Fruit fly (Drosophila melanogaster): ENCODE data around the gene oaf.

oaf gene

DNA sequence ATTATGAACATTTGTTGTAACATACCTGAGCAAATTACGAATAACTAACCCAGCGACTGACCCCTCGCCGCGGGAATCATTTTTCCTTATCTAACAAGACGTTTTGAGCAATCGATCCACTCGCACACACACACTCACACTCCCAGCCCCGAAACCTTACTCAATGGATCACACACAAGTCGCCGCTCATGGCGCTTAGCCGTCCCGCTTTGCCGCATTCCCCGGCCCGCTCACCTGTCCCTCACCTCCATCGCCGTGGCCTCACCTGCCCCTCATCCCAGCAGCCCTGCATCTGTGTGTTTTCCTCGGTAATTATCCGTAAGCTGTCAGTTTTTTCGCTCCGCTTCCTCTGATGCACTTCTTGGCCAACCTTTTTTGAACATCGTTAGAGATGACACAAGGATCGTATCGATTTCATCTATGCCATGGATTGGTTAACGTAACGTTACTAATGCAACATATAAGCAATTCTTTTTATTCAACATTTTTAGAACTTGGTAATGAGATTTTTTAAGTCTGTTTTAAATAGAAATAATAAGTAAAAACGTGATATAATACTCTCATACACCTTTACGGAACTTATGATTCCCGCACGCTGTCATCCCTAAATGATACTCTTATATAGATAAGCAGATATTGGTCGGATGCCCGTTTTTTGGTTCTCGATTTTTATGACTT lies 31.3 kb upstream of the oaf start (continued):
- TF ChIP-seq CG3065 (GFP tag; optimal IDR thresholded peaks at IDR 0.05) (no peak), fd64A (GFP tag; optimal IDR thresholded peaks at IDR 0.05) (no peak), CG10366 (GFP tag; IDR thresholded peaks at IDR 0.05) (no peak), hb (GFP tag; IDR thresholded peaks at IDR 0.05; ENCODE audit: partially characterized antibody) (no peak), CG14667 (GFP tag; IDR thresholded peaks at IDR 0.05) (no peak), sc (optimal IDR thresholded peaks at IDR 0.05) (no peak), sc (GFP tag; optimal IDR thresholded peaks at IDR 0.05) (no peak), CG18262 (tag; optimal IDR thresholded peaks at IDR 0.05) (peak; percentile 44), CG18619 (GFP tag; optimal IDR thresholded peaks at IDR 0.05) (no peak), NC2α (GFP tag; optimal IDR thresholded peaks at IDR 0.05) (no peak), CG32767 (GFP tag; IDR thresholded peaks at IDR 0.05) (no peak), Mes4 (GFP tag; optimal IDR thresholded peaks at IDR 0.05) (no peak), CG34422 (GFP tag; IDR thresholded peaks at IDR 0.05) (no peak), ara (GFP tag; IDR thresholded peaks at IDR 0.05) (no peak), CkIIα-i1 (GFP tag; IDR thresholded peaks at IDR 0.05) (no peak), zf30C (GFP tag; optimal IDR thresholded peaks at IDR 0.05) (no peak), CG7928 (GFP tag; optimal IDR thresholded peaks at IDR 0.05) (no peak), CG32772 (GFP tag; IDR thresholded peaks at IDR 0.05) (no peak), CG34224 (GFP tag; IDR thresholded peaks at IDR 0.05; ENCODE audit: partially characterized antibody) (no peak), CG33557 (GFP tag; optimal IDR thresholded peaks at IDR 0.05) (peak; percentile 20), jing (GFP tag; optimal IDR thresholded peaks at IDR 0.05) (no peak), Vsx1 (GFP tag; optimal IDR thresholded peaks at IDR 0.05) (no peak), B-H1 (GFP tag; IDR thresholded peaks at IDR 0.05) (no peak), tup (GFP tag; optimal IDR thresholded peaks at IDR 0.05) (no peak), CG17612 (GFP tag; IDR thresholded peaks at IDR 0.05) (no peak), CG17385 (GFP tag; optimal IDR thresholded peaks at IDR 0.05) (no peak), mam (GFP tag; optimal IDR thresholded peaks at IDR 0.05) (no peak), lola (GFP tag; optimal IDR thresholded peaks at IDR 0.05) (peak in 1 of 3 experiments; percentile 55), CG10267 (tag; optimal IDR thresholded peaks at IDR 0.05) (peak; percentile 10), grn (GFP tag; optimal IDR thresholded peaks at IDR 0.05) (peak; percentile 41), trem (tag; optimal IDR thresholded peaks at IDR 0.05) (peak; percentile 12), ssp (GFP tag; IDR thresholded peaks at IDR 0.05) (no peak), CG17359 (tag; optimal IDR thresholded peaks at IDR 0.05) (no peak), chif (GFP tag; optimal IDR thresholded peaks at IDR 0.05) (no peak), D (optimal IDR thresholded peaks at IDR 0.05) (no peak), D (GFP tag; optimal IDR thresholded peaks at IDR 0.05) (no peak), CG18599 (GFP tag; optimal IDR thresholded peaks at IDR 0.05) (no peak), Dip2 (GFP tag; IDR thresholded peaks at IDR 0.05) (no peak), CG13894 (tag; optimal IDR thresholded peaks at IDR 0.05) (no peak), CG7786 (GFP tag; optimal IDR thresholded peaks at IDR 0.05) (no peak), Lim3 (GFP tag; IDR thresholded peaks at IDR 0.05) (no peak), emc (GFP tag; optimal IDR thresholded peaks at IDR 0.05) (no peak), vvl (GFP tag; IDR thresholded peaks at IDR 0.05) (no peak), CG18476 (GFP tag; optimal IDR thresholded peaks at IDR 0.05) (no peak), Chrac-16 (GFP tag; optimal IDR thresholded peaks at IDR 0.05) (no peak), Nf-YC (tag; optimal IDR thresholded peaks at IDR 0.05) (no peak), CG10543 (GFP tag; optimal IDR thresholded peaks at IDR 0.05) (no peak), ind (GFP tag; optimal IDR thresholded peaks at IDR 0.05) (no peak), gfzf (GFP tag; optimal IDR thresholded peaks at IDR 0.05) (no peak), Poxn (GFP tag; IDR thresholded peaks at IDR 0.05) (no peak), Sox102F (GFP tag; optimal IDR thresholded peaks at IDR 0.05) (no peak)
